Fruit fly (Drosophila melanogaster): Measurements from ENCODE around the gene Sgs8.

Sgs8 gene

dm6 chr3L:11542437-11542836, 33.2 kb upstream of the Sgs8 start:
- no peak for TF ChIP-seq noc (tag; optimal IDR thresholded peaks at IDR 0.05)

- no peak for TF ChIP-seq noc (tag; optimal IDR thresholded peaks at IDR 0.05)
Observed at dm6 chr3L:11540330-11540702, 31.1 kb upstream of the Sgs8 start.

dm6 chr3L:11539511-11540329, 30.5 kb upstream of the Sgs8 start:
- TF ChIP-seq noc (tag; optimal IDR thresholded peaks at IDR 0.05), result no peak

dm6 chr3L:11536767-11537419, 27.7 kb upstream of the Sgs8 start:
- TF ChIP-seq noc (tag; optimal IDR thresholded peaks at IDR 0.05), result no peak

- TF ChIP-seq noc (tag; optimal IDR thresholded peaks at IDR 0.05), result no peak
Observed at dm6 chr3L:11536132-11536531, 26.9 kb upstream of the Sgs8 start.

- TF ChIP-seq noc (tag; optimal IDR thresholded peaks at IDR 0.05), result peak; percentile 73
Observed at dm6 chr3L:11534391-11535246, 25.4 kb upstream of the Sgs8 start.

- TF ChIP-seq noc (tag; optimal IDR thresholded peaks at IDR 0.05), result peak; percentile 62
Observed at dm6 chr3L:11533704-11534319, 24.6 kb upstream of the Sgs8 start.

- no peak for TF ChIP-seq noc (tag; optimal IDR thresholded peaks at IDR 0.05)
Observed at dm6 chr3L:11531994-11532732, 23.0 kb upstream of the Sgs8 start.

dm6 chr3L:11531300-11531699, 22.1 kb upstream of the Sgs8 start:
- no peak for TF ChIP-seq noc (tag; optimal IDR thresholded peaks at IDR 0.05)

- no peak for TF ChIP-seq noc (tag; optimal IDR thresholded peaks at IDR 0.05)
Observed at dm6 chr3L:11530370-11530769, 21.2 kb upstream of the Sgs8 start.

dm6 chr3L:11529707-11530106, 20.5 kb upstream of the Sgs8 start:
- TF ChIP-seq noc (tag; optimal IDR thresholded peaks at IDR 0.05), result no peak

- TF ChIP-seq noc (tag; optimal IDR thresholded peaks at IDR 0.05), result no peak
Observed at dm6 chr3L:11528397-11528923, 19.3 kb upstream of the Sgs8 start.

- no peak for TF ChIP-seq noc (tag; optimal IDR thresholded peaks at IDR 0.05)
Observed at dm6 chr3L:11526644-11527184, 17.5 kb upstream of the Sgs8 start.

dm6 chr3L:11525765-11526164, 16.6 kb upstream of the Sgs8 start:
- no peak for TF ChIP-seq noc (tag; optimal IDR thresholded peaks at IDR 0.05)

- no peak for TF ChIP-seq noc (tag; optimal IDR thresholded peaks at IDR 0.05)
Observed at dm6 chr3L:11523286-11523685, 14.1 kb upstream of the Sgs8 start.
